Worm (Caenorhabditis elegans) whole organism, young adult: ENCODE measurements around the gene mes-4.

Experiments
- F33H1.4 ChIP-seq: fragments of 200-800 bp; sonication (Bioruptor generic); IDR thresholded peaks from 2 replicates; pipeline ENCODE4 v1.3.6; 2022; ENCODE audit warnings: missing genetic modification reagents, missing genetic modification characterization, missing compliant biosample characterization
- ceh-100 ChIP-seq: fragments of 200-800 bp; sonication (Bioruptor generic); IDR thresholded peaks from 2 replicates; pipeline ENCODE4 v1.3.6; 2022; ENCODE audit warnings: missing genetic modification reagents, missing genetic modification characterization, missing compliant biosample characterization
- ceh-27 ChIP-seq: fragments of 200-800 bp; sonication (Bioruptor generic); optimal IDR thresholded peaks from 2 replicates; lab custom pipeline; 2018; ENCODE audit warnings: mild to moderate bottlenecking, missing genetic modification characterization, moderate library complexity, missing compliant biosample characterization
- ets-4 ChIP-seq: fragments of 200-800 bp; sonication (Bioruptor generic); optimal IDR thresholded peaks from 2 replicates; lab custom pipeline; 2018; ENCODE audit warnings: mild to moderate bottlenecking, missing genetic modification characterization, missing compliant biosample characterization
- let-607 ChIP-seq, 2 experiments: fragments of 200-800 bp in 1 of 2; sonication (Bioruptor generic) in 1 of 2; sonication (generic microtip) in 1 of 2; optimal IDR thresholded peaks; 2 replicates each; lab custom pipeline; 2016 to 2018; ENCODE audit warnings: mild to moderate bottlenecking in 2 of 2, missing compliant biosample characterization in 2 of 2, missing genetic modification characterization in 2 of 2, moderate library complexity in 2 of 2, missing genotype in 1 of 2
- lin-35 ChIP-seq, 3 experiments: fragments of 150-350 bp in 2 of 3; sonication (generic microtip) in 1 of 3; optimal IDR thresholded peaks; 2 replicates each; lab custom pipeline; 2014 to 2018; ENCODE audit warnings: missing biosample characterization in 3 of 3, missing genetic modification characterization in 3 of 3, missing genetic modification reagents in 3 of 3
- madf-8 ChIP-seq: fragments of 200-800 bp; sonication (Bioruptor generic); conservative IDR thresholded peaks from 2 replicates; pipeline ENCODE4 v1.3.6; 2022; ENCODE audit warnings: missing genetic modification reagents, missing genetic modification characterization, missing compliant biosample characterization
- zfh-2 ChIP-seq: fragments of 200-800 bp; sonication (Bioruptor generic); conservative IDR thresholded peaks from 2 replicates; pipeline ENCODE4 v1.3.6; 2022; ENCODE audit warnings: missing genetic modification reagents, missing genetic modification characterization, missing compliant biosample characterization

mes-4 gene

ce11 chrV:13385798-13386197 is 51.5 kb downstream of the mes-4 start, which contains the start of gene gcy-34:
Gene gcy-34 (minus strand): TSS chrV:13385898.
- TF ChIP-seq ceh-100 (no peak), ceh-27 (GFP tag; lab: Kevin White, UChicago) (no peak), zfh-2 (GFP tag; lab: Robert Waterston, UW) (no peak), madf-8 (no peak), let-607 (tag; optimal IDR thresholded peaks at IDR 0.05; lab: Kevin White, UChicago) (no peak), F33H1.4 (GFP tag; lab: Robert Waterston, UW) (no peak), ets-4 (GFP tag; lab: Kevin White, UChicago) (no peak), lin-35 (GFP tag; optimal IDR thresholded peaks at IDR 0.05; lab: Kevin White, UChicago) (no peak)
